Worm (Caenorhabditis elegans) whole organism, L3 larva: ENCODE results near the gene T24D3.2.

Experiments used
- R02D3.7 ChIP-seq: fragments of 150-350 bp; optimal IDR thresholded peaks from 2 replicates; lab custom pipeline; 2014; ENCODE audit warnings: missing biosample characterization, missing genetic modification characterization
- ZK546.5 ChIP-seq: sonication (generic microtip); optimal IDR thresholded peaks from 2 replicates; lab custom pipeline; 2017; ENCODE audit warnings: missing biosample characterization, missing genetic modification characterization
- aly-2 ChIP-seq: fragments of 150-350 bp; optimal IDR thresholded peaks from 2 replicates; lab custom pipeline; 2014; ENCODE audit warnings: missing biosample characterization, missing genetic modification characterization
- ama-1 ChIP-seq: fragments of 150-350 bp; optimal IDR thresholded peaks from 2 replicates; lab custom pipeline; 2018
- ceh-28 ChIP-seq: fragments of 150-350 bp; optimal IDR thresholded peaks from 2 replicates; lab custom pipeline; 2014; ENCODE audit warnings: missing biosample characterization, missing genetic modification reagents, missing genetic modification characterization
- ceh-82 ChIP-seq: fragments of 150-350 bp; optimal IDR thresholded peaks from 2 replicates; lab custom pipeline; 2014; ENCODE audit warnings: missing biosample characterization, missing genetic modification characterization
- ceh-9 ChIP-seq: sonication (generic microtip); optimal IDR thresholded peaks from 2 replicates; lab custom pipeline; 2018; ENCODE audit warnings: missing biosample characterization, missing genetic modification characterization
- egl-27 ChIP-seq: sonication (generic microtip); optimal IDR thresholded peaks from 4 replicates; lab custom pipeline; 2017; ENCODE audit warnings: missing biosample characterization, missing genetic modification reagents, missing genetic modification characterization
- egl-5 ChIP-seq: fragments of 150-350 bp; optimal IDR thresholded peaks from 2 replicates; lab custom pipeline; 2017; ENCODE audit warnings: missing biosample characterization, missing genetic modification reagents, missing genetic modification characterization, inconsistent platforms
- elt-1 ChIP-seq: fragments of 150-350 bp; optimal IDR thresholded peaks from 2 replicates; lab custom pipeline; 2014; ENCODE audit warnings: missing biosample characterization, missing genetic modification characterization
- elt-2 ChIP-seq: sonication (generic microtip); optimal IDR thresholded peaks from 2 replicates; lab custom pipeline; 2016; ENCODE audit warnings: missing genetic modification reagents, mild to moderate bottlenecking, missing genetic modification characterization, missing compliant biosample characterization
- elt-3 ChIP-seq, 3 experiments: fragments of 150-350 bp in 1 of 3; sonication (generic microtip) in 2 of 3; optimal IDR thresholded peaks; 2 replicates in 2 of 3; 4 replicates in 1 of 3; lab custom pipeline; 2014 to 2017; ENCODE audit warnings: missing biosample characterization in 3 of 3, missing genetic modification characterization in 3 of 3
- eor-1 ChIP-seq, 2 experiments: fragments of 150-350 bp; optimal IDR thresholded peaks; 2 replicates each; lab custom pipeline; 2014 to 2018; ENCODE audit warnings: missing biosample characterization in 2 of 2, missing genetic modification characterization in 2 of 2
- fkh-10 ChIP-seq: sonication (generic microtip); optimal IDR thresholded peaks from 2 replicates; lab custom pipeline; 2017; ENCODE audit warnings: missing biosample characterization, missing genetic modification reagents, missing genetic modification characterization
- fkh-2 ChIP-seq: fragments of 150-350 bp; optimal IDR thresholded peaks from 2 replicates; lab custom pipeline; 2014; ENCODE audit warnings: missing biosample characterization, missing genetic modification reagents, missing genetic modification characterization
- fos-1 ChIP-seq: fragments of 150-350 bp; optimal IDR thresholded peaks from 2 replicates; lab custom pipeline; 2014; ENCODE audit warnings: missing biosample characterization, missing genetic modification characterization
- hmg-11 ChIP-seq: sonication (generic microtip); optimal IDR thresholded peaks from 2 replicates; lab custom pipeline; 2016; ENCODE audit warnings: missing genetic modification characterization, missing compliant biosample characterization
- lin-15B ChIP-seq: fragments of 150-350 bp; optimal IDR thresholded peaks from 2 replicates; lab custom pipeline; 2014; ENCODE audit warnings: missing biosample characterization, missing genetic modification characterization
- lin-39 ChIP-seq: fragments of 150-350 bp; optimal IDR thresholded peaks from 2 replicates; lab custom pipeline; 2018; ENCODE audit warnings: missing biosample characterization, missing genetic modification reagents, missing genetic modification characterization
- lsy-12 ChIP-seq: sonication (generic microtip); optimal IDR thresholded peaks from 2 replicates; lab custom pipeline; 2016; ENCODE audit warnings: mild to moderate bottlenecking, missing genetic modification characterization, missing compliant biosample characterization
- mdl-1 ChIP-seq: fragments of 150-350 bp; optimal IDR thresholded peaks from 2 replicates; lab custom pipeline; 2014; ENCODE audit warnings: missing biosample characterization, missing genetic modification characterization
- mml-1 ChIP-seq: fragments of 150-350 bp; sonication (generic microtip); optimal IDR thresholded peaks from 3 replicates; lab custom pipeline; 2014; ENCODE audit warnings: missing biosample characterization, missing genetic modification characterization
- nfya-1 ChIP-seq: sonication (generic microtip); optimal IDR thresholded peaks from 2 replicates; lab custom pipeline; 2017; ENCODE audit warnings: missing genetic modification characterization, mild to moderate bottlenecking, missing compliant biosample characterization, antibody characterized with exemption, moderate library complexity; ENCODE audit not compliant: insufficient read depth
- nhr-11 ChIP-seq: fragments of 150-350 bp; optimal IDR thresholded peaks from 2 replicates; lab custom pipeline; 2014; ENCODE audit warnings: missing biosample characterization, missing genetic modification characterization
- nhr-23 ChIP-seq: fragments of 150-350 bp; optimal IDR thresholded peaks from 2 replicates; lab custom pipeline; 2014; ENCODE audit warnings: missing biosample characterization, missing genetic modification reagents, missing genetic modification characterization
- nhr-237 ChIP-seq: fragments of 150-350 bp; optimal IDR thresholded peaks from 2 replicates; lab custom pipeline; 2014; ENCODE audit warnings: missing biosample characterization, missing genetic modification characterization
- nhr-25 ChIP-seq: sonication (generic microtip); optimal IDR thresholded peaks from 2 replicates; lab custom pipeline; 2017; ENCODE audit warnings: missing biosample characterization, missing genetic modification characterization
- nhr-28 ChIP-seq: fragments of 150-350 bp; optimal IDR thresholded peaks from 2 replicates; lab custom pipeline; 2014; ENCODE audit warnings: missing biosample characterization, missing genetic modification characterization
- nhr-43 ChIP-seq: sonication (generic microtip); optimal IDR thresholded peaks from 2 replicates; lab custom pipeline; 2016; ENCODE audit warnings: mild to moderate bottlenecking, missing genetic modification characterization, missing compliant biosample characterization; ENCODE audit not compliant: poor library complexity, severe bottlenecking
- nhr-76 ChIP-seq: fragments of 150-350 bp; sonication (generic microtip); optimal IDR thresholded peaks from 5 replicates; lab custom pipeline; 2014; ENCODE audit warnings: missing biosample characterization, missing genetic modification characterization
- nhr-77 ChIP-seq: fragments of 150-350 bp; optimal IDR thresholded peaks from 2 replicates; lab custom pipeline; 2014; ENCODE audit warnings: missing biosample characterization, missing genetic modification characterization
- pha-4 ChIP-seq: fragments of 150-350 bp; optimal IDR thresholded peaks from 2 replicates; lab custom pipeline; 2014; ENCODE audit warnings: missing biosample characterization, missing genetic modification reagents, missing genetic modification characterization
- pqm-1 ChIP-seq: fragments of 150-350 bp; optimal IDR thresholded peaks from 2 replicates; lab custom pipeline; 2017; ENCODE audit warnings: missing biosample characterization, missing genetic modification characterization, inconsistent platforms
- sea-2 ChIP-seq: fragments of 150-350 bp; sonication (generic microtip); optimal IDR thresholded peaks from 4 replicates; lab custom pipeline; 2014; ENCODE audit warnings: missing biosample characterization, missing genetic modification reagents, missing genetic modification characterization
- tbx-2 ChIP-seq: sonication (generic microtip); optimal IDR thresholded peaks from 2 replicates; lab custom pipeline; 2016; ENCODE audit warnings: mild to moderate bottlenecking, missing genetic modification characterization, missing compliant biosample characterization
- unc-39 ChIP-seq: sonication (generic microtip); optimal IDR thresholded peaks from 4 replicates; lab custom pipeline; 2017; ENCODE audit warnings: missing biosample characterization, missing genetic modification characterization
- unc-62 ChIP-seq: fragments of 150-350 bp; sonication (generic microtip); optimal IDR thresholded peaks from 4 replicates; lab custom pipeline; 2014; ENCODE audit warnings: missing biosample characterization, missing genetic modification reagents, missing genetic modification characterization
- zag-1 ChIP-seq: fragments of 150-350 bp; optimal IDR thresholded peaks from 2 replicates; lab custom pipeline; 2014; ENCODE audit warnings: missing biosample characterization, missing genetic modification characterization
- ztf-11 ChIP-seq: fragments of 150-350 bp; optimal IDR thresholded peaks from 2 replicates; lab custom pipeline; 2014; ENCODE audit warnings: missing biosample characterization, missing genetic modification characterization
- ztf-4 ChIP-seq: fragments of 150-350 bp; optimal IDR thresholded peaks from 2 replicates; lab custom pipeline; 2014; ENCODE audit warnings: missing biosample characterization, missing genetic modification characterization

The T24D3.2 gene

DNA sequence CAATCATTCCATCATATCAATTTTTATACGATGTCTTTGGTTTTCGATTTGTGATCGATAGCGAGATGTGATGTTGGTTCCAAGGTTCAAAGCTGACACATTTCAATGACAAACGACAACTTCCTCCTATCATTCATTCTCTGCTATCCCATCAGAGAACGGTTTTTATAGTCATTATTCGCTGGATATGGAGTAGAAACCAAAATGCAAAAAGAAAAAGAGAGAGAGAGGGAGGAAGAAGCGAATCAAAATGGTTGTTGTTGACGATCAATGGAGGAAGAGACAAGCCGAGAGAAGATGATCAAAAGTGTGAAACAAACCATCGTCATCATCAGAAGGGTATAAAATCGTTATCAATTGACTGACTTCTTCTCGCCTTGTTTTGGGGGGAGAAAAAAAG is at the start of gene T24D3.2:
Gene T24D3.2, plus strand, starts transcription at position 304 of the 400 bp plus-strand sequence.
- peak; percentile 13 for TF ChIP-seq mdl-1 (tag; lab: Kevin White, UChicago)
- peak; percentile 30 for TF ChIP-seq tbx-2 (tag; lab: Kevin White, UChicago)
- peak; percentile 80 for TF ChIP-seq nhr-23 (tag; lab: Kevin White, UChicago)
- TF ChIP-seq unc-62 (GFP tag; lab: Kevin White, UChicago): peak; percentile 20
- peak; percentile 80 for TF ChIP-seq nhr-76 (tag; lab: Kevin White, UChicago)
- peak; percentile 18 for TF ChIP-seq R02D3.7
- peak; percentile 42 to 88 (median 53) for TF ChIP-seq elt-3 (tag; optimal IDR thresholded peaks at IDR 0.05; lab: Kevin White, UChicago)
- no peak for TF ChIP-seq egl-5 (tag; lab: Kevin White, UChicago)
- peak; percentile 70 for TF ChIP-seq nhr-25 (tag; lab: Kevin White, UChicago)
- peak; percentile 12 for TF ChIP-seq egl-27 (tag; lab: Kevin White, UChicago)
- TF ChIP-seq ceh-28 (tag; lab: Kevin White, UChicago): peak; percentile 61
- no peak for TF ChIP-seq unc-39 (tag; lab: Kevin White, UChicago)
- TF ChIP-seq lin-39: no peak
- TF ChIP-seq ceh-9: no peak
- peak; percentile 91 for TF ChIP-seq nhr-43 (tag; lab: Kevin White, UChicago)

DNA sequence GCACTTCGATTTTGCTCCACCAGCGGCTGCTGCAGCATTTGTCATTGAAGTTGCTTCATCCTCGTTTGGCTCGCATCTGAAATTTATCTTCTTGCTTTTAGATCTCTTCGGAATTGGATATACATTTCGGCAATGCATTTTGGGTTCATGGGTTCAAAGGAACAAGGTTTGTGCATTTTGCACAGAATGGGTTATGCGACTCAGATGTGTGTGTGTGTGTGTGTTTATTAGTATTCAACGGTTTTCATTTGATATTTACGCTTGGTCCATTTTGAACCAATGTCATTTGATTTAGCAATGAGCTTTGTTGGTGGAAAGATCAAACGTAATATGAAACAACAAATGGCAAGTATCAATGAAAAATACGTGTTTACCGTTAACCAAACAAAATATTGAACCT is 49.7 kb upstream of the T24D3.2 start:
- TF ChIP-seq unc-62 (GFP tag; lab: Kevin White, UChicago) (no peak), pha-4 (no peak), nhr-77 (tag; lab: Kevin White, UChicago) (no peak), nhr-25 (tag; lab: Kevin White, UChicago) (no peak), lin-39 (no peak), nhr-23 (tag; lab: Kevin White, UChicago) (no peak), pqm-1 (no peak)

DNA sequence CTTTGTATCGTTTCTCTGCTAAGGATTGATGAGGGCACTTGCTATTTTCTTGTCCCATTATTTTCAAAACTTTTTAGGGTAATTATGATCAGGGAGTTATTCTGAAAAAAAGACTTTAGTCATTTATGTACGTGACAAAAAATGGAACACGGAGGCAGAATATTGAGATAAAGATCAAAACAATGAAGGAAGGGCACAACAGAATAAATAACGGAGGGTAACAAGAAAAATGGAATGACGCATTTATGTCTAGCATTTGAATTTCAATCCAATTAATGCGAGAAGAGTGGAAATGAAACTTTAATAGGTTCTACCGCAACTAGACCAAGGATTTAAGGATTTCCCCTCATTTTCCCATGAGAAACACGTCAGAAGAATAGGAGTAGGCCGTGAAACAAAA is 47.2 kb upstream of the T24D3.2 start, which contains the start of gene glb-13:
Gene glb-13, minus strand, starts transcription at position 101 of the 400 bp plus-strand sequence.
- TF ChIP-seq eor-1 (tag; optimal IDR thresholded peaks at IDR 0.05; lab: Kevin White, UChicago) (no peak), nfya-1 (tag; lab: Kevin White, UChicago) (no peak), nhr-237 (tag; lab: Kevin White, UChicago) (no peak), pha-4 (no peak), lin-15B (tag; lab: Kevin White, UChicago) (no peak), ceh-28 (tag; lab: Kevin White, UChicago) (no peak), mdl-1 (tag; lab: Kevin White, UChicago) (no peak), R02D3.7 (no peak), egl-27 (tag; lab: Kevin White, UChicago) (no peak), aly-2 (tag; lab: Kevin White, UChicago) (no peak), nhr-25 (tag; lab: Kevin White, UChicago) (no peak), unc-62 (GFP tag; lab: Kevin White, UChicago) (no peak), ztf-4 (no peak), ztf-11 (tag; lab: Kevin White, UChicago) (no peak), zag-1 (tag; lab: Kevin White, UChicago) (no peak), lsy-12 (tag; lab: Kevin White, UChicago) (no peak), egl-5 (tag; lab: Kevin White, UChicago) (no peak)

DNA sequence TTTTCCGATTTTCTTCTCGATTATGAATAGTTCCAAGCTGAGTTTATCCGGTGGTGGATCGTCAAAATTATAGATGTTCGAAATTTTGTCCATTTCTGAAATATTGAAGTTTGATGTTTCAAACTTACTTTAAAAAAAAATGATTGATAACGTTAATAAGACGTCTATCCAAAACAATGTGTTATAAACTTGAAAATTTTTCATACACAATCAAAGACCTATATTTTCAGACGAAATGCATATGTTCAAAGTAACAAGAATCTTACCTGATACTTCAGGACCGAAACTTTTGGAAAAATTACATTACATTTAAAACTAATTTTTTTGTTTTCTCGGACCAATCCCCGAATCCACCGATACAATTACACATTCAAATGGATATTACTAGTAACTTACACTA is 34.1 kb upstream of the T24D3.2 start, which contains the start of gene nekl-3:
Gene nekl-3, minus strand, starts transcription at position 101 of the 400 bp plus-strand sequence.
- TF ChIP-seq ztf-11 (tag; lab: Kevin White, UChicago) (no peak), fkh-2 (no peak), fkh-10 (GFP tag; lab: Kevin White, UChicago) (no peak), R02D3.7 (no peak), zag-1 (tag; lab: Kevin White, UChicago) (no peak), ztf-4 (no peak), nhr-23 (tag; lab: Kevin White, UChicago) (no peak), nhr-237 (tag; lab: Kevin White, UChicago) (no peak), nhr-77 (tag; lab: Kevin White, UChicago) (no peak), ceh-28 (tag; lab: Kevin White, UChicago) (no peak), nhr-43 (tag; lab: Kevin White, UChicago) (no peak), ceh-82 (no peak)

DNA sequence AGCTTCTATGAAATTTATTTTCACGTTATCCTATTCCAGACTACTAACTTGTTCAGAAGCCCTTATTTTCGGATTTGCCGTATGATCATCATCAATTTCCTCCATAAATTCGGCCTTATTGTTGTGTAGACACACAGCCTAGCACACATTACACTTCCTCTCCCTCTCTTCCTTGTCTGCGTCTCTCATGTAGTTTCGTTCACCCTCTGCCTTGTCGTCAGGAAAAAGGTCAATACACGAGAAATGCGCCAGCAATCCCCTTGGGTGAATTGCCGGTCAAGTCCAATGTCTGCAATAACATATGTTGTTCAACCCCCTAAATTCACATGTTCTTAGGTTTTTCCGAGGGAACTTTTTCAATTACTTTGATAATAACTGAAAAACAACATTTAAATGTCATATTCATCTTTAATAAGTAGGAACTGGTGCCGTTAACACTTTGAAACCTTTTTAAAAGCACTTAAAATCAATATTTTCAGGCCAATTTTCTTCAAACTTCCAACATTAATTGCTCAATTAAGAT is 31.7 kb upstream of the T24D3.2 start, which contains the start of gene F17E5.2:
Gene F17E5.2, plus strand, starts transcription at position 473 of the 523 bp plus-strand sequence.
- TF ChIP-seq nhr-25 (tag; lab: Kevin White, UChicago): peak; percentile 99
- TF ChIP-seq mml-1 (tag; lab: Kevin White, UChicago): no peak
- peak; percentile 59 for TF ChIP-seq egl-27 (tag; lab: Kevin White, UChicago)
- TF ChIP-seq nhr-11: peak; percentile 77
- TF ChIP-seq eor-1 (tag; optimal IDR thresholded peaks at IDR 0.05; lab: Kevin White, UChicago): no peak
- TF ChIP-seq fkh-2: no peak
- TF ChIP-seq nhr-237 (tag; lab: Kevin White, UChicago): no peak
- no peak for TF ChIP-seq nhr-28 (tag; lab: Kevin White, UChicago)
- peak; percentile 65 for TF ChIP-seq pqm-1
- TF ChIP-seq aly-2 (tag; lab: Kevin White, UChicago): no peak
- TF ChIP-seq elt-3 (tag; optimal IDR thresholded peaks at IDR 0.05; lab: Kevin White, UChicago): peak in 2 of 3 experiments; percentile 65 to 76
- TF ChIP-seq fkh-10 (GFP tag; lab: Kevin White, UChicago): peak; percentile 82
- peak; percentile 10 for TF ChIP-seq sea-2 (GFP tag; lab: Kevin White, UChicago)
- no peak for TF ChIP-seq ztf-11 (tag; lab: Kevin White, UChicago)
- peak; percentile 96 for TF ChIP-seq hmg-11 (tag; lab: Kevin White, UChicago)
- peak; percentile 75 for TF ChIP-seq elt-1 (tag; lab: Kevin White, UChicago)
- no peak for TF ChIP-seq zag-1 (tag; lab: Kevin White, UChicago)
- TF ChIP-seq lsy-12 (tag; lab: Kevin White, UChicago): peak; percentile 86
- TF ChIP-seq elt-2 (tag; lab: Kevin White, UChicago): peak; percentile 77
- TF ChIP-seq ztf-4: peak; percentile 30
- peak; percentile 46 for TF ChIP-seq ama-1
- TF ChIP-seq mdl-1 (tag; lab: Kevin White, UChicago): no peak
- TF ChIP-seq fos-1 (tag; lab: Kevin White, UChicago): no peak
- no peak for TF ChIP-seq ZK546.5
